Worm (Caenorhabditis elegans): ENCODE measurements around the gene hlh-12.

ce11 chrIV:8501382-8501781 lies 22.1 kb upstream of the hlh-12 start, which contains the start of gene C28C12.1:
- TF ChIP-seq him-1 (tag; optimal IDR thresholded peaks at IDR 0.05) = no peak
- TF ChIP-seq W03F9.2 (tag; optimal IDR thresholded peaks at IDR 0.05) = no peak
- TF ChIP-seq dao-5 (tag; optimal IDR thresholded peaks at IDR 0.05) = no peak

Data from whole organism, L4/young adult.